Fruit fly (Drosophila melanogaster): ENCODE data around the gene Sry-alpha.

Sry-alpha gene

dm6 chr3R:30030061-30030460, 9.5 kb upstream of the Sry-alpha start:
- TF ChIP-seq tai (GFP tag; optimal IDR thresholded peaks at IDR 0.05), result no peak
- no peak for TF ChIP-seq h (GFP tag; optimal IDR thresholded peaks at IDR 0.05)
- no peak for TF ChIP-seq sv (GFP tag; optimal IDR thresholded peaks at IDR 0.05)
- TF ChIP-seq psq (GFP tag; optimal IDR thresholded peaks at IDR 0.05), result no peak
- no peak for TF ChIP-seq pan (optimal IDR thresholded peaks at IDR 0.05)
- TF ChIP-seq Rel (GFP tag; optimal IDR thresholded peaks at IDR 0.05), result no peak
- no peak for TF ChIP-seq Rel (tag; optimal IDR thresholded peaks at IDR 0.05)
- TF ChIP-seq Myc (optimal IDR thresholded peaks at IDR 0.05), result no peak
- no peak for TF ChIP-seq dmrt93B (GFP tag; optimal IDR thresholded peaks at IDR 0.05)
- TF ChIP-seq Hnf4 (GFP tag; optimal IDR thresholded peaks at IDR 0.05), result no peak
- TF ChIP-seq brk (GFP tag; optimal IDR thresholded peaks at IDR 0.05), result no peak
- TF ChIP-seq CG9705 (GFP tag; optimal IDR thresholded peaks at IDR 0.05), result no peak
- no peak for TF ChIP-seq CrebA (GFP tag; optimal IDR thresholded peaks at IDR 0.05; ENCODE audit: borderline replicate concordance)
- TF ChIP-seq jim (GFP tag; optimal IDR thresholded peaks at IDR 0.05), result no peak
- no peak for TF ChIP-seq GATAd (GFP tag; optimal IDR thresholded peaks at IDR 0.05)
- no peak for TF ChIP-seq fru (GFP tag; optimal IDR thresholded peaks at IDR 0.05)
- TF ChIP-seq dl (GFP tag; optimal IDR thresholded peaks at IDR 0.05; ENCODE audit: insufficient read depth in 1 of 2, partially characterized antibody in 2 of 2), result no peak
- TF ChIP-seq lola (GFP tag; optimal IDR thresholded peaks at IDR 0.05), result no peak
- no peak for TF ChIP-seq woc (GFP tag; optimal IDR thresholded peaks at IDR 0.05)
- TF ChIP-seq Dif (GFP tag; optimal IDR thresholded peaks at IDR 0.05; ENCODE audit: partially characterized antibody), result no peak
- no peak for TF ChIP-seq OdsH (GFP tag; optimal IDR thresholded peaks at IDR 0.05)

- TF ChIP-seq rgr (GFP tag; optimal IDR thresholded peaks at IDR 0.05) (no peak), Dif (GFP tag; optimal IDR thresholded peaks at IDR 0.05; ENCODE audit: partially characterized antibody) (no peak), CG9705 (GFP tag; optimal IDR thresholded peaks at IDR 0.05) (no peak), jim (GFP tag; optimal IDR thresholded peaks at IDR 0.05) (no peak), HLH106 (tag; optimal IDR thresholded peaks at IDR 0.05) (no peak), Myc (optimal IDR thresholded peaks at IDR 0.05) (no peak), foxo (GFP tag; optimal IDR thresholded peaks at IDR 0.05) (no peak), Hr83 (GFP tag; optimal IDR thresholded peaks at IDR 0.05; ENCODE audit: poor library complexity, severe bottlenecking) (no peak), pan (optimal IDR thresholded peaks at IDR 0.05) (no peak), tai (GFP tag; optimal IDR thresholded peaks at IDR 0.05) (no peak), Jra (GFP tag; optimal IDR thresholded peaks at IDR 0.05) (no peak)
Observed at dm6 chr3R:30032281-30032680, 7.2 kb upstream of the Sry-alpha start.

dm6 chr3R:30036609-30037008, 2.9 kb upstream of the Sry-alpha start, which contains the start of gene ZIPIC:
ZIPIC (minus strand) TSS chr3R:30036870.
- TF ChIP-seq Hr83 (GFP tag; optimal IDR thresholded peaks at IDR 0.05; ENCODE audit: poor library complexity, severe bottlenecking), result no peak

- TF ChIP-seq Dfd (GFP tag; optimal IDR thresholded peaks at IDR 0.05), result no peak
- no peak for TF ChIP-seq h (GFP tag; optimal IDR thresholded peaks at IDR 0.05)
- no peak for TF ChIP-seq pan (optimal IDR thresholded peaks at IDR 0.05)
- TF ChIP-seq Hnf4 (GFP tag; optimal IDR thresholded peaks at IDR 0.05), result no peak
- no peak for TF ChIP-seq dl (GFP tag; optimal IDR thresholded peaks at IDR 0.05; ENCODE audit: insufficient read depth in 1 of 2, partially characterized antibody in 2 of 2)
- TF ChIP-seq foxo (GFP tag; optimal IDR thresholded peaks at IDR 0.05), result no peak
- TF ChIP-seq jim (GFP tag; optimal IDR thresholded peaks at IDR 0.05), result no peak
Observed at dm6 chr3R:30037630-30038029, 1.9 kb upstream of the Sry-alpha start, which contains the start of gene ocn. ocn (minus strand) TSS chr3R:30037730.

dm6 chr3R:30038628-30039027, 891 bp upstream of the Sry-alpha start, which contains the start of gene janB:
janB (minus strand) TSS chr3R:30038728.
- TF ChIP-seq sage (GFP tag; optimal IDR thresholded peaks at IDR 0.05), result no peak

dm6 chr3R:30040879-30041278, 1.4 kb downstream of the Sry-alpha start:
- TF ChIP-seq sv (GFP tag; optimal IDR thresholded peaks at IDR 0.05) (no peak), Sp1 (GFP tag; optimal IDR thresholded peaks at IDR 0.05) (no peak), foxo (GFP tag; optimal IDR thresholded peaks at IDR 0.05) (no peak), Vsx2 (GFP tag; optimal IDR thresholded peaks at IDR 0.05; ENCODE audit: partially characterized antibody) (no peak)

Data from whole organism, wandering third instar larva.